Fruit fly (Drosophila melanogaster) whole organism, wandering third instar larva: ENCODE data around the gene CG32195.
A peak's percentile ranks its signal among the peaks of the same experiment; 100 is the strongest.

Experiments
- Abd-B ChIP-seq: fragments of >200 bp; optimal IDR thresholded peaks from 2 replicates; lab custom pipeline; 2017; ENCODE audit warnings: missing biosample characterization, missing genetic modification characterization
- CG32264 ChIP-seq: fragments of 200-800 bp; sonication (Bioruptor generic); optimal IDR thresholded peaks from 2 replicates; lab custom pipeline; 2016; ENCODE audit warnings: missing biosample characterization, missing genetic modification characterization
- CG9705 ChIP-seq: fragments of 200-800 bp; sonication (Bioruptor generic); optimal IDR thresholded peaks from 2 replicates; lab custom pipeline; 2018; ENCODE audit warnings: missing biosample characterization, mild to moderate bottlenecking, missing genetic modification characterization
- CrebA ChIP-seq: fragments of 200-800 bp; sonication (Bioruptor generic); optimal IDR thresholded peaks from 2 replicates; lab custom pipeline; 2016; ENCODE audit warnings: missing biosample characterization, mild to moderate bottlenecking, missing genetic modification characterization, borderline replicate concordance
- Dfd ChIP-seq: fragments of >200 bp; optimal IDR thresholded peaks from 2 replicates; lab custom pipeline; 2017; ENCODE audit warnings: missing biosample characterization, missing genetic modification characterization
- Dif ChIP-seq: fragments of 200-275, 200-300 bp; sonication (Bioruptor generic); optimal IDR thresholded peaks from 2 replicates; lab custom pipeline; 2018; ENCODE audit warnings: missing biosample characterization, missing genetic modification characterization; ENCODE audit not compliant: partially characterized antibody
- GATAd ChIP-seq: sonication (Bioruptor generic); optimal IDR thresholded peaks from 2 replicates; lab custom pipeline; 2016; ENCODE audit warnings: missing biosample characterization, missing genetic modification characterization
- Hnf4 ChIP-seq: fragments of 200-800 bp; sonication (Bioruptor generic); optimal IDR thresholded peaks from 2 replicates; lab custom pipeline; 2016; ENCODE audit warnings: missing biosample characterization, mild to moderate bottlenecking, missing genetic modification characterization
- Hr78 ChIP-seq: fragments of >200 bp; optimal IDR thresholded peaks from 2 replicates; lab custom pipeline; 2017; ENCODE audit warnings: missing biosample characterization, missing genetic modification characterization
- Hr83 ChIP-seq: fragments of 200-300 bp; sonication (Bioruptor generic); optimal IDR thresholded peaks from 2 replicates; lab custom pipeline; 2016; ENCODE audit warnings: missing biosample characterization, mild to moderate bottlenecking, missing genetic modification characterization, moderate library complexity; ENCODE audit not compliant: poor library complexity, severe bottlenecking
- Jra ChIP-seq: sonication (Bioruptor generic); optimal IDR thresholded peaks from 2 replicates; lab custom pipeline; 2016; ENCODE audit warnings: missing biosample characterization, missing genetic modification characterization
- Myc ChIP-seq: fragments of >200 bp; optimal IDR thresholded peaks from 2 replicates; lab custom pipeline; 2017
- N ChIP-seq: fragments of >200 bp; optimal IDR thresholded peaks from 2 replicates; lab custom pipeline; 2018; ENCODE audit warnings: missing biosample characterization, missing external identifiers, missing genetic modification characterization
- OdsH ChIP-seq: fragments of 200-800 bp; sonication (Bioruptor generic); optimal IDR thresholded peaks from 2 replicates; lab custom pipeline; 2016; ENCODE audit warnings: missing biosample characterization, mild to moderate bottlenecking, missing genetic modification characterization
- Rel ChIP-seq, 2 experiments: fragments of 200-800 bp; sonication (Bioruptor generic) in 1 of 2; optimal IDR thresholded peaks; 2 replicates in 1 of 2; 3 replicates in 1 of 2; lab custom pipeline; 2016 to 2019; ENCODE audit warnings: mild to moderate bottlenecking in 2 of 2, missing biosample characterization in 2 of 2, missing genetic modification characterization in 2 of 2, moderate library complexity in 1 of 2
- Sp1 ChIP-seq: fragments of 200-800 bp; sonication (Bioruptor generic); optimal IDR thresholded peaks from 3 replicates; lab custom pipeline; 2019; ENCODE audit warnings: missing biosample characterization, mild to moderate bottlenecking, missing genetic modification characterization, moderate library complexity
- Vsx2 ChIP-seq: fragments of 200-300, 225-300 bp; sonication (Bioruptor generic); optimal IDR thresholded peaks from 2 replicates; lab custom pipeline; 2018; ENCODE audit warnings: missing biosample characterization, missing genetic modification characterization; ENCODE audit not compliant: partially characterized antibody
- br ChIP-seq: fragments of 200-800 bp; sonication (Bioruptor generic); optimal IDR thresholded peaks from 2 replicates; lab custom pipeline; 2016; ENCODE audit warnings: missing biosample characterization, missing genetic modification characterization
- dl ChIP-seq, 2 experiments: fragments of 175-275, 200-275 bp in 1 of 2; fragments of 200-275 bp in 1 of 2; sonication (Bioruptor generic); optimal IDR thresholded peaks; lab custom pipeline; 2018; ENCODE audit warnings: mild to moderate bottlenecking in 2 of 2, missing biosample characterization in 2 of 2, missing genetic modification characterization in 2 of 2, moderate library complexity in 2 of 2; ENCODE audit not compliant: partially characterized antibody in 2 of 2, insufficient read depth in 1 of 2
- dmrt93B ChIP-seq: fragments of 200-800 bp; sonication (Bioruptor generic); optimal IDR thresholded peaks from 2 replicates; lab custom pipeline; 2018; ENCODE audit warnings: missing biosample characterization, mild to moderate bottlenecking, missing genetic modification characterization
- dsf ChIP-seq: sonication (Bioruptor generic); optimal IDR thresholded peaks from 2 replicates; lab custom pipeline; 2016; ENCODE audit warnings: missing biosample characterization, missing genetic modification characterization, borderline replicate concordance
- ey ChIP-seq: fragments of 200-800 bp; sonication (Bioruptor generic); optimal IDR thresholded peaks from 2 replicates; lab custom pipeline; 2016; ENCODE audit warnings: missing biosample characterization, missing genetic modification characterization
- foxo ChIP-seq, 2 experiments: fragments of 200-800 bp; sonication (Bioruptor generic); optimal IDR thresholded peaks; 2 replicates in 1 of 2; 3 replicates in 1 of 2; lab custom pipeline; 2016 to 2017; ENCODE audit warnings: missing biosample characterization in 2 of 2, missing genetic modification characterization in 2 of 2
- fru ChIP-seq: fragments of 200-800 bp; sonication (Bioruptor generic); optimal IDR thresholded peaks from 3 replicates; lab custom pipeline; 2016; ENCODE audit warnings: missing biosample characterization, mild to moderate bottlenecking, missing genetic modification characterization
- h ChIP-seq: fragments of 200-800 bp; sonication (Bioruptor generic); optimal IDR thresholded peaks from 3 replicates; lab custom pipeline; 2016; ENCODE audit warnings: missing biosample characterization, mild to moderate bottlenecking, missing genetic modification characterization
- jim ChIP-seq: fragments of 175-275, 200-325 bp; sonication (Bioruptor generic); optimal IDR thresholded peaks from 2 replicates; lab custom pipeline; 2016; ENCODE audit warnings: missing biosample characterization, mild to moderate bottlenecking, missing genetic modification characterization
- lola ChIP-seq: fragments of >200 bp; optimal IDR thresholded peaks from 2 replicates; lab custom pipeline; 2017; ENCODE audit warnings: missing biosample characterization, missing genetic modification characterization
- psq ChIP-seq: fragments of 200-800 bp; sonication (Bioruptor generic); optimal IDR thresholded peaks from 3 replicates; lab custom pipeline; 2017; ENCODE audit warnings: missing biosample characterization, mild to moderate bottlenecking, missing genetic modification characterization, moderate library complexity
- rgr ChIP-seq: fragments of 200-800 bp; sonication (Bioruptor generic); optimal IDR thresholded peaks from 3 replicates; lab custom pipeline; 2016; ENCODE audit warnings: missing biosample characterization, mild to moderate bottlenecking, missing genetic modification characterization
- sage ChIP-seq: fragments of 200-800 bp; sonication (Bioruptor generic); optimal IDR thresholded peaks from 2 replicates; lab custom pipeline; 2016; ENCODE audit warnings: missing biosample characterization, mild to moderate bottlenecking, missing genetic modification characterization
- sv ChIP-seq: fragments of 200-800 bp; sonication (Bioruptor generic); optimal IDR thresholded peaks from 3 replicates; lab custom pipeline; 2016; ENCODE audit warnings: missing biosample characterization, missing genetic modification characterization
- tai ChIP-seq: sonication (Bioruptor generic); optimal IDR thresholded peaks from 2 replicates; lab custom pipeline; 2016; ENCODE audit warnings: missing biosample characterization, missing genetic modification characterization
- usp ChIP-seq: fragments of >200 bp; optimal IDR thresholded peaks from 2 replicates; lab custom pipeline; 2017; ENCODE audit warnings: missing biosample characterization, missing genetic modification characterization
- woc ChIP-seq: sonication (Bioruptor generic); optimal IDR thresholded peaks from 2 replicates; lab custom pipeline; 2016; ENCODE audit warnings: missing biosample characterization, mild to moderate bottlenecking, missing genetic modification characterization

Gene CG32195

DNA sequence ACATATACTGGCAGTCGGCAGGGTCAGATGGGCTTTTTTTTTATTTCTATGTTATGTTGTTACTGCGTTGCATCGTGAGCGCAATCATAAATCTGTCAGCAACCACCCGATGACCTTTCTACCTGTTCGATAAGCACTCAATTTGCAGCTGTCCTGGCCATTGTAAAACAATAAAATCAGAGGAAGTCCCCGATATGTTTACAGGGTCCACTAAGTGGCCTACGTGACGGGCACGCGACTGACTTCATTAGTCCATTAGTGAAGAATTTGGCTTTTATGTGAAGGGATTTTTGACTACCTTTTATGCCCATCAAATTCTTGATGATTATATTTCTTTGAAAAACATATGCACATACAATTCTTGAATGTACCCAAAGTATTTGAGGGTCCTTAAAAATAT lies 25.5 kb downstream of the CG32195 start:
- TF ChIP-seq Hnf4: no peak
- TF ChIP-seq Vsx2 (GFP tag; lab: Kevin White, UChicago): no peak
- TF ChIP-seq N: no peak
- TF ChIP-seq OdsH (GFP tag; lab: Kevin White, UChicago): no peak
- no peak for TF ChIP-seq Myc
- TF ChIP-seq Hr83 (GFP tag; lab: Kevin White, UChicago): no peak
- no peak for TF ChIP-seq CG9705 (GFP tag; lab: Kevin White, UChicago)
- TF ChIP-seq dl (GFP tag; optimal IDR thresholded peaks at IDR 0.05; lab: Kevin White, UChicago; ENCODE audit: insufficient read depth in 1 of 2, partially characterized antibody in 2 of 2): no peak
- TF ChIP-seq foxo (GFP tag; optimal IDR thresholded peaks at IDR 0.05; lab: Kevin White, UChicago): no peak
- no peak for TF ChIP-seq lola (GFP tag; lab: Kevin White, UChicago)
- no peak for TF ChIP-seq tai (GFP tag; lab: Kevin White, UChicago)

DNA sequence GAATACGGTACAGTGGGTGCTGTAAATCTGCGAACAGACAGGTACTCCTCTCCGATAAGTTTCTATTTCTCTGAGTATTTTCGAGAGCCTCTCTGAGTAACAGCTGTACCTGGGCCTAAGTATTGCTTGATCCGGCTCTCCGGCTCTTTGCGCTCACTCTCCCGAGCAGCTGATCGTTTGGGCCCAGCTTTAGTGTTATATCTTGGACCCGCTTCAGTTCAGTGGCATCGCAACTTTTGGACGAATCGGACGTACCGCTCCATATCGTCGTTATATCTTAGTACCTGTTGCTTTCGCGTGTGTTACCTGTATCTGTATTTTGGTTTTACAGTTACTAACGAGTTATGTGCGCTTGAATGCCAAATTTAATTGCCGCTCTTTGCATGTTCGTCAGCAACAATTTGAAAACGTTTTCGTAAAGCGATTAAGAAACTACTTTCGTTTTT lies 26.4 kb downstream of the CG32195 start, which contains the start of gene geko:
TSS of gene geko (plus strand) at position 219 of the 446 bp plus-strand sequence.
- TF ChIP-seq tai (GFP tag; lab: Kevin White, UChicago) (peak; percentile 54), jim (no peak), woc (GFP tag; lab: Kevin White, UChicago) (no peak), dl (GFP tag; optimal IDR thresholded peaks at IDR 0.05; lab: Kevin White, UChicago; ENCODE audit: insufficient read depth in 1 of 2, partially characterized antibody in 2 of 2) (peak; percentile 14 to 63), fru (GFP tag; lab: Kevin White, UChicago) (peak; percentile 10), Dif (GFP tag; lab: Kevin White, UChicago) (peak; percentile 83), CrebA (peak; percentile 38), Hnf4 (peak; percentile 10)

DNA sequence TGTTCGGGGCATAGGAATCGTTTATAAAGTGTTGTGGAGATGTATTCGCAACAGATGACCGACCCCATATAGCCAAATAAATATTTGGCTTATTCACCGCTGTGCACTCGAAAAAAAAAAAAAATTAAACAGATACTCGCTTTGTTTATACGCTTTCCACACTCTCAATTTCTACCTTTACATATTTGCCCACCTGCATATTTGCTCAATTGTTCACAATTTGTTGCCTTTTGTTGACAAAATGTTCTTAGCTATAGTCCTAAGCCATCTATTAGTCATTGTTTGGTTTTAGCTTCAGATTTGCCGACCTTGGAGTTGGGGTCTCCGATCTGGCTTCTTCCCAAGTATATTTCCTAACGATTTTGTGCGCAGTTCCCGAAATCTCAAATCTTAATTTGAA lies 30.2 kb downstream of the CG32195 start:
- TF ChIP-seq foxo (GFP tag; optimal IDR thresholded peaks at IDR 0.05; lab: Kevin White, UChicago) (peak in 1 of 2 experiments; percentile 39), h (GFP tag; lab: Kevin White, UChicago) (peak; percentile 83), Hnf4 (peak; percentile 40), sage (GFP tag; lab: Kevin White, UChicago) (no peak), CG32264 (no peak), tai (GFP tag; lab: Kevin White, UChicago) (peak; percentile 45), Sp1 (GFP tag; lab: Kevin White, UChicago) (no peak), Dfd (GFP tag; lab: Kevin White, UChicago) (no peak), lola (GFP tag; lab: Kevin White, UChicago) (no peak), rgr (GFP tag; lab: Kevin White, UChicago) (peak; percentile 68), ey (GFP tag; lab: Kevin White, UChicago) (peak; percentile 31), fru (GFP tag; lab: Kevin White, UChicago) (peak; percentile 24), Hr83 (GFP tag; lab: Kevin White, UChicago) (peak; percentile 34), OdsH (GFP tag; lab: Kevin White, UChicago) (peak; percentile 55)
- TF ChIP-seq, all 38 proteins: peak for 9

DNA sequence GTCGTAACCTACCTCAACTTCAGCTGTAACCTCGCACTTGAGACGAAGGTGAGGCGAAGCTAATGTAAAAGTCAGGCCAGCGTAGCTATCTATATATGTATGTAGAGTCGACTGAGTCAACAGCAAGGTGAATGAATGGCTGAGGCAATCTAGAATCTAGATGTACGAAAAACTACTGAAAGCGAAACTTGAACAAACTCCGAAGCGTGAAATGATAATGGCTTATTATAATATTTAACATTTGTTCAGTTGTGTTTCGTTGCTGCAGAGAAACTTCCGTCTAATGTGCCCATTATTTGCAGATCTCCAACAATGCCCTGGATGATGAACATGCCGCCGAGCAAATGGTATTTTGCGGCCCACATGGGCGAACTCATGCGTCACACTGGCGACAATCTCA lies 31.9 kb downstream of the CG32195 start:
- TF ChIP-seq dmrt93B (GFP tag; lab: Kevin White, UChicago) (no peak), rgr (GFP tag; lab: Kevin White, UChicago) (no peak), Abd-B (GFP tag; lab: Kevin White, UChicago) (no peak), fru (GFP tag; lab: Kevin White, UChicago) (no peak), dl (GFP tag; optimal IDR thresholded peaks at IDR 0.05; lab: Kevin White, UChicago; ENCODE audit: insufficient read depth in 1 of 2, partially characterized antibody in 2 of 2) (no peak), Vsx2 (GFP tag; lab: Kevin White, UChicago) (no peak), CrebA (no peak), Myc (no peak), Jra (GFP tag; lab: Kevin White, UChicago) (no peak), br (GFP tag; lab: Kevin White, UChicago) (no peak), Sp1 (GFP tag; lab: Kevin White, UChicago) (no peak), sage (GFP tag; lab: Kevin White, UChicago) (no peak), CG32264 (no peak), Hr78 (GFP tag; lab: Kevin White, UChicago) (no peak), OdsH (GFP tag; lab: Kevin White, UChicago) (no peak), sv (no peak)

DNA sequence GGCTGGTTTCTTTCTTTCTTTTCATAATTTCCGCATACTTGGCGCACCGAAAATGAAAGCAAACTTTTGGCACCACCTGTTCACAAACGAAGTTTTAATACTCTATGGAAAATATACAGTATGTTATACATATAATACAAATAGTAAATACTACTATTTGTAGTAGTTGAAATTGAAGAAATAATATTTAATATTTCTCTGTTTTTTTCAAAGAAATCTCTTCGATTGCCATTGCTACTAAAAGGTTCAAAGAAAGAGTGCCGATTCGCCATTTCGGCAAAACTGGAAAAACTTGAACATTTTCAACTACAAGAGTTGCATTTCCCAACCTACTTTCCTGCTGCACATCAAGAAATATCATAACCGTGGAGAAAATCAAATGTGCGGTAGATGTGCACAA lies 34.1 kb downstream of the CG32195 start:
- TF ChIP-seq woc (GFP tag; lab: Kevin White, UChicago): no peak
- TF ChIP-seq N: no peak
- no peak for TF ChIP-seq psq (GFP tag; lab: Kevin White, UChicago)
- TF ChIP-seq h (GFP tag; lab: Kevin White, UChicago): no peak
- TF ChIP-seq usp (GFP tag; lab: Kevin White, UChicago): no peak
- TF ChIP-seq Sp1 (GFP tag; lab: Kevin White, UChicago): no peak
- TF ChIP-seq dl (GFP tag; optimal IDR thresholded peaks at IDR 0.05; lab: Kevin White, UChicago; ENCODE audit: insufficient read depth in 1 of 2, partially characterized antibody in 2 of 2): no peak
- TF ChIP-seq Hnf4: no peak
- TF ChIP-seq CrebA: no peak
- TF ChIP-seq br (GFP tag; lab: Kevin White, UChicago): no peak
- no peak for TF ChIP-seq sage (GFP tag; lab: Kevin White, UChicago)
- TF ChIP-seq dsf (GFP tag; lab: Kevin White, UChicago): no peak
- no peak for TF ChIP-seq Rel (GFP tag; optimal IDR thresholded peaks at IDR 0.05; lab: Kevin White, UChicago)
- TF ChIP-seq Rel (tag; optimal IDR thresholded peaks at IDR 0.05; lab: Kevin White, UChicago): no peak
- TF ChIP-seq GATAd (GFP tag; lab: Kevin White, UChicago): no peak
